Fruit fly (Drosophila melanogaster) whole organism, pupa: Measurements from ENCODE around the gene cass.

Source experiments
- CG14655 ChIP-seq: fragments of 200-800 bp; sonication (Bioruptor generic); optimal IDR thresholded peaks from 3 replicates; lab custom pipeline; 2017; ENCODE audit warnings: mild to moderate bottlenecking, missing biosample characterization, missing genetic modification reagents, missing genetic modification characterization
- CG34367 ChIP-seq: fragments of 200-800 bp; sonication (Bioruptor generic); optimal IDR thresholded peaks from 2 replicates; lab custom pipeline; 2018; ENCODE audit warnings: missing biosample characterization, mild to moderate bottlenecking, missing genetic modification characterization
- D1 ChIP-seq: fragments of 200-800 bp; sonication (Bioruptor generic); optimal IDR thresholded peaks from 2 replicates; lab custom pipeline; 2018; ENCODE audit warnings: missing biosample characterization, mild to moderate bottlenecking, missing genetic modification characterization, moderate library complexity
- Pif1B ChIP-seq: fragments of 200-800 bp; sonication (Bioruptor generic); optimal IDR thresholded peaks from 3 replicates; lab custom pipeline; 2016; ENCODE audit warnings: missing biosample characterization, missing genetic modification characterization
- gl ChIP-seq: fragments of 200-800 bp; sonication (Bioruptor generic); optimal IDR thresholded peaks from 2 replicates; lab custom pipeline; 2018; ENCODE audit warnings: missing biosample characterization, mild to moderate bottlenecking, missing genetic modification characterization

DNA sequence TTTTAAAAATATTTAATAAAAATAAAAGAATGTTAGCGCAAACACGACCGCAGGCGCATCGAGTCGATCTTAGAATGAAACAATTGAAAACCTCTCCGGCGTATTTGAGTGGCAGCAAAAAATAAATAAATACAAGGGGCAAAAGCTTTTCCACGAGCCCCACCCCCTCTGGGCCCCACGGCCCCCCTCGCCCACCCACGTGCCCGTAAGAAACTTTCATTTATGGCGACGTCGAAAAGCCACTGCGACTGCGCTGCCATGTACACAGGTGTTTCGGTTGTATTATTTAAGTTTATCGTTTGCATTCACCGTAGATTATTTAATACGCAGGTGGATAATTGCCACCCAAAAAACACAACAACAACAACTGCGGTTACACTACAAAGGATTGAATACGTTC lies 29.3 kb downstream of the cass start:
- TF ChIP-seq CG34367 (tag; lab: Kevin White, UChicago) = no peak
- TF ChIP-seq CG14655 (GFP tag; lab: Kevin White, UChicago) = no peak
- no peak for TF ChIP-seq Pif1B
- no peak for TF ChIP-seq D1 (tag; lab: Kevin White, UChicago)
- TF ChIP-seq gl (tag; lab: Kevin White, UChicago) = no peak
